Worm (Caenorhabditis elegans) whole organism, young adult: Measurements from ENCODE around the gene fipr-29.

Experiments
- F10E7.11 ChIP-seq: sonication (generic microtip); optimal IDR thresholded peaks from 2 replicates; lab custom pipeline; 2017; ENCODE audit warnings: mild to moderate bottlenecking, missing genetic modification characterization, moderate library complexity, missing compliant biosample characterization
- F49E8.2 ChIP-seq: sonication (generic microtip); optimal IDR thresholded peaks from 3 replicates; lab custom pipeline; 2017; ENCODE audit warnings: missing genetic modification characterization, mild to moderate bottlenecking, missing compliant biosample characterization, antibody characterized with exemption, moderate library complexity; ENCODE audit not compliant: insufficient read depth
- ama-1 ChIP-seq, 3 experiments: fragments of 150-350 bp in 1 of 3; sonication (generic microtip) in 2 of 3; optimal IDR thresholded peaks; 2 replicates each; lab custom pipeline; 2014 to 2018; ENCODE audit warnings: missing biosample characterization in 2 of 3, missing genetic modification characterization in 2 of 3, missing genetic modification reagents in 2 of 3
- cebp-1 ChIP-seq, 2 experiments: fragments of 200-800 bp in 1 of 2; sonication (Bioruptor generic) in 1 of 2; sonication (generic microtip) in 1 of 2; IDR thresholded peaks in 1 of 2; optimal IDR thresholded peaks in 1 of 2; 2 replicates each; pipeline versions ENCODE4 v1.3.6 to Lab custom; 2017 to 2022; ENCODE audit warnings: missing compliant biosample characterization in 2 of 2, missing genetic modification characterization in 2 of 2, mild to moderate bottlenecking in 1 of 2, missing genetic modification reagents in 1 of 2, moderate library complexity in 1 of 2
- dpff-1 ChIP-seq: sonication (generic microtip); optimal IDR thresholded peaks from 2 replicates; lab custom pipeline; 2017; ENCODE audit warnings: mild to moderate bottlenecking, missing genetic modification characterization, missing compliant biosample characterization
- ets-4 ChIP-seq: fragments of 200-800 bp; sonication (Bioruptor generic); optimal IDR thresholded peaks from 2 replicates; lab custom pipeline; 2018; ENCODE audit warnings: mild to moderate bottlenecking, missing genetic modification characterization, missing compliant biosample characterization
- hmg-20 ChIP-seq: fragments of 200-800 bp; sonication (Bioruptor generic); IDR thresholded peaks from 2 replicates; pipeline ENCODE4 v1.3.6; 2022; ENCODE audit warnings: missing genetic modification reagents, missing genetic modification characterization, missing compliant biosample characterization
- rpc-1 ChIP-seq, 2 experiments: fragments of 150-350 bp in 1 of 2; sonication (generic microtip) in 1 of 2; optimal IDR thresholded peaks; 2 replicates each; lab custom pipeline; 2014 to 2018; ENCODE audit warnings: missing biosample characterization in 1 of 2, missing genetic modification characterization in 1 of 2, missing genetic modification reagents in 1 of 2, missing genotype in 1 of 2
- snpc-4 ChIP-seq, 5 experiments: fragments of 150-350 bp in 1 of 5; sonication (generic microtip) in 4 of 5; optimal IDR thresholded peaks; 2 replicates each; lab custom pipeline; 2014 to 2018; ENCODE audit warnings: missing genetic modification characterization in 5 of 5, missing biosample characterization in 3 of 5, antibody characterized with exemption in 2 of 5, mild to moderate bottlenecking in 2 of 5, missing compliant biosample characterization in 2 of 5, missing genotype in 2 of 5, moderate library complexity in 2 of 5, missing genetic modification reagents in 1 of 5

DNA sequence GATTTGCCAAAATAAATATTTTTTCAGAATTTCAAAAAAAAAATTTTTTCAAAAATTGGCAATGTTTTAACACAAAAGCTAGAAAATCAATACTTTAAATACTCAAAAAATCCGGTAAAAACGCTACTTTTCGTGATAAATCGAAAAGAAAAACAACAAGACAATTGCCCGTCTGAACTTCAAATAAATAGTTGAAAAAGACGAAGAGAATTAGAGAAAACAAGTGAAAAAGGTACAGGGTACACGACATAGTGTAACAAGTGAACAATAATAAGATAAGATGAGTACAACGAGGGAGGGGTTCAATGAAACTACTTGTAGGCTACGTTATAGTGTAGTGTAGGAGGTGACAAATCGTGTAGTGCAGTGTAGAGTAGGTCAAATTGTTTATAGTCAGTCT lies 44.4 kb upstream of the fipr-29 start:
- TF ChIP-seq cebp-1 (GFP tag; IDR thresholded peaks at IDR 0.05; lab: Robert Waterston, UW) (no peak), cebp-1 (tag; optimal IDR thresholded peaks at IDR 0.05; lab: Kevin White, UChicago) (no peak), F10E7.11 (tag; lab: Kevin White, UChicago) (no peak), ets-4 (GFP tag; lab: Kevin White, UChicago) (no peak), F49E8.2 (tag; lab: Kevin White, UChicago) (no peak), snpc-4 (GFP tag; optimal IDR thresholded peaks at IDR 0.05; lab: Kevin White, UChicago) (no peak), snpc-4 (tag; optimal IDR thresholded peaks at IDR 0.05; lab: Kevin White, UChicago) (no peak), dpff-1 (tag; lab: Kevin White, UChicago) (no peak), ama-1 (optimal IDR thresholded peaks at IDR 0.05; lab: Kevin White, UChicago) (no peak), ama-1 (GFP tag; optimal IDR thresholded peaks at IDR 0.05; lab: Kevin White, UChicago) (no peak), hmg-20 (no peak), rpc-1 (optimal IDR thresholded peaks at IDR 0.05; lab: Kevin White, UChicago) (no peak), rpc-1 (tag; optimal IDR thresholded peaks at IDR 0.05; lab: Kevin White, UChicago) (no peak)
